Fruit fly (Drosophila melanogaster): ENCODE measurements around the gene CG12991.

DNA sequence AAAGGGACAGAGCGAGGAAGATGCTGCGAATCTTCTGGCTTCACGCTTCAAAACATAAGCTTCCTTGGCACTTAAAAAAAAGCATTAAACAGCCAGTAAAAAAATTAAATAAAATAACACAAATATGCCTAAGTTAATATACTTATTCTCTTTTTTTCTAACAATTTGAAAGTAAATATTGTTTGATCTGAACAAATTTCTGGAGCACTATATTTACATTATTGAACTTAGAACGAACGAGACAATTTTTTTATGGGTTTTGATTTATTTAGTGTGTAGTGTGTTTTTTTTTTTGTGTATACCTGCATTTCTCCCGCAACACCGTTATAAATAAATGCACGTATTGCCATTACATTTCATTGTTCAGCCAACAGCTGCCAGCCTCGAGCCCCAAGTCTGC is 34.1 kb upstream of the CG12991 start:
- TF ChIP-seq CG6276 (GFP tag; optimal IDR thresholded peaks at IDR 0.05) (no peak), CG4318 (GFP tag; optimal IDR thresholded peaks at IDR 0.05) (no peak), cyc (GFP tag; optimal IDR thresholded peaks at IDR 0.05) (peak; percentile 29)
